Worm (Caenorhabditis elegans) whole organism, mixed stage, embryonic: ENCODE data around the gene cpar-1.

ENCODE experiments used
- M03D4.4 ChIP-seq: sonication (generic microtip); optimal IDR thresholded peaks from 2 replicates; lab custom pipeline; 2017; ENCODE audit warnings: mild to moderate bottlenecking, missing genetic modification characterization, missing compliant biosample characterization
- bed-3 ChIP-seq: fragments of 200-800 bp; sonication (Bioruptor generic); optimal IDR thresholded peaks from 3 replicates; lab custom pipeline; 2018; ENCODE audit warnings: mild to moderate bottlenecking, missing genetic modification characterization, moderate library complexity, missing compliant biosample characterization
- blmp-1 ChIP-seq: fragments of 150-350 bp; optimal IDR thresholded peaks from 2 replicates; lab custom pipeline; 2014; ENCODE audit warnings: missing biosample characterization, missing genetic modification characterization
- ceh-43 ChIP-seq: fragments of 200-800 bp; sonication (Bioruptor generic); optimal IDR thresholded peaks from 2 replicates; lab custom pipeline; 2018; ENCODE audit warnings: mild to moderate bottlenecking, missing genetic modification characterization, moderate library complexity, missing compliant biosample characterization
- ces-1 ChIP-seq: fragments of 150-350 bp; optimal IDR thresholded peaks from 2 replicates; lab custom pipeline; 2014; ENCODE audit warnings: missing biosample characterization, missing genetic modification reagents, missing genetic modification characterization
- cnd-1 ChIP-seq: fragments of 200-800 bp; sonication (Bioruptor generic); optimal IDR thresholded peaks from 2 replicates; lab custom pipeline; 2018; ENCODE audit warnings: mild to moderate bottlenecking, missing genetic modification characterization, missing compliant biosample characterization
- drap-1 ChIP-seq: fragments of 200-800 bp; sonication (Bioruptor generic); optimal IDR thresholded peaks from 3 replicates; lab custom pipeline; 2018; ENCODE audit warnings: mild to moderate bottlenecking, missing genetic modification characterization, missing compliant biosample characterization
- elt-1 ChIP-seq: sonication (generic microtip); optimal IDR thresholded peaks from 2 replicates; lab custom pipeline; 2017; ENCODE audit warnings: missing genetic modification characterization, mild to moderate bottlenecking, missing compliant biosample characterization, antibody characterized with exemption, moderate library complexity, borderline replicate concordance; ENCODE audit not compliant: insufficient read depth
- elt-3 ChIP-seq: fragments of 150-350 bp; optimal IDR thresholded peaks from 2 replicates; lab custom pipeline; 2014; ENCODE audit warnings: missing biosample characterization, missing genetic modification characterization
- hlh-1 ChIP-seq: fragments of 150-350 bp; optimal IDR thresholded peaks from 2 replicates; lab custom pipeline; 2014; ENCODE audit warnings: missing biosample characterization, missing genetic modification reagents, missing genetic modification characterization
- lin-13 ChIP-seq: fragments of 150-350 bp; optimal IDR thresholded peaks from 2 replicates; lab custom pipeline; 2014; ENCODE audit warnings: missing biosample characterization, missing genetic modification characterization
- lin-32 ChIP-seq: fragments of 200-800 bp; sonication (Bioruptor generic); optimal IDR thresholded peaks from 2 replicates; lab custom pipeline; 2018; ENCODE audit warnings: mild to moderate bottlenecking, missing genetic modification characterization, missing compliant biosample characterization
- lsy-2 ChIP-seq: fragments of 150-350 bp; optimal IDR thresholded peaks from 2 replicates; lab custom pipeline; 2014; ENCODE audit warnings: missing biosample characterization, missing genetic modification characterization
- mab-5 ChIP-seq: fragments of 150-350 bp; optimal IDR thresholded peaks from 2 replicates; lab custom pipeline; 2014; ENCODE audit warnings: missing biosample characterization, missing genetic modification characterization
- mls-2 ChIP-seq: sonication (generic microtip); optimal IDR thresholded peaks from 2 replicates; lab custom pipeline; 2016; ENCODE audit warnings: mild to moderate bottlenecking, missing genetic modification characterization, moderate library complexity, missing compliant biosample characterization
- nhr-12 ChIP-seq: fragments of 150-350 bp; optimal IDR thresholded peaks from 2 replicates; lab custom pipeline; 2014; ENCODE audit warnings: missing biosample characterization, missing genetic modification characterization
- nhr-2 ChIP-seq: fragments of 150-350 bp; optimal IDR thresholded peaks from 2 replicates; lab custom pipeline; 2014; ENCODE audit warnings: missing biosample characterization, missing genetic modification characterization
- nhr-237 ChIP-seq: fragments of 150-350 bp; optimal IDR thresholded peaks from 2 replicates; lab custom pipeline; 2014; ENCODE audit warnings: missing biosample characterization, missing genetic modification characterization
- nhr-28 ChIP-seq: fragments of 150-350 bp; optimal IDR thresholded peaks from 2 replicates; lab custom pipeline; 2014; ENCODE audit warnings: missing biosample characterization, missing genetic modification characterization
- nhr-76 ChIP-seq: sonication (generic microtip); optimal IDR thresholded peaks from 2 replicates; lab custom pipeline; 2017; ENCODE audit warnings: missing biosample characterization, missing genetic modification characterization
- pha-4 ChIP-seq: fragments of 150-350 bp; optimal IDR thresholded peaks from 2 replicates; lab custom pipeline; 2018; ENCODE audit warnings: missing biosample characterization, missing genetic modification reagents, missing genetic modification characterization
- snpc-4 ChIP-seq: fragments of 150-350 bp; optimal IDR thresholded peaks from 2 replicates; lab custom pipeline; 2014; ENCODE audit warnings: missing biosample characterization, missing genetic modification characterization
- sptf-1 ChIP-seq: sonication (generic microtip); optimal IDR thresholded peaks from 2 replicates; lab custom pipeline; 2017; ENCODE audit warnings: mild to moderate bottlenecking, missing genetic modification characterization, moderate library complexity, missing compliant biosample characterization
- tbx-8 ChIP-seq: fragments of 200-800 bp; sonication (Bioruptor generic); optimal IDR thresholded peaks from 2 replicates; lab custom pipeline; 2018; ENCODE audit warnings: mild to moderate bottlenecking, missing genetic modification characterization, moderate library complexity, missing compliant biosample characterization
- unc-120 ChIP-seq: sonication (generic microtip); optimal IDR thresholded peaks from 2 replicates; lab custom pipeline; 2017; ENCODE audit warnings: missing genetic modification characterization, missing compliant biosample characterization; ENCODE audit not compliant: poor library complexity, severe bottlenecking
- unc-39 ChIP-seq: fragments of 150-350 bp; optimal IDR thresholded peaks from 2 replicates; lab custom pipeline; 2014; ENCODE audit warnings: missing biosample characterization, missing genetic modification characterization
- unc-62 ChIP-seq: fragments of 150-350 bp; optimal IDR thresholded peaks from 2 replicates; lab custom pipeline; 2014; ENCODE audit warnings: missing biosample characterization, missing genetic modification reagents, missing genetic modification characterization
- zip-8 ChIP-seq: fragments of 150-350 bp; optimal IDR thresholded peaks from 2 replicates; lab custom pipeline; 2014; ENCODE audit warnings: missing biosample characterization, missing genetic modification characterization

The cpar-1 gene

DNA sequence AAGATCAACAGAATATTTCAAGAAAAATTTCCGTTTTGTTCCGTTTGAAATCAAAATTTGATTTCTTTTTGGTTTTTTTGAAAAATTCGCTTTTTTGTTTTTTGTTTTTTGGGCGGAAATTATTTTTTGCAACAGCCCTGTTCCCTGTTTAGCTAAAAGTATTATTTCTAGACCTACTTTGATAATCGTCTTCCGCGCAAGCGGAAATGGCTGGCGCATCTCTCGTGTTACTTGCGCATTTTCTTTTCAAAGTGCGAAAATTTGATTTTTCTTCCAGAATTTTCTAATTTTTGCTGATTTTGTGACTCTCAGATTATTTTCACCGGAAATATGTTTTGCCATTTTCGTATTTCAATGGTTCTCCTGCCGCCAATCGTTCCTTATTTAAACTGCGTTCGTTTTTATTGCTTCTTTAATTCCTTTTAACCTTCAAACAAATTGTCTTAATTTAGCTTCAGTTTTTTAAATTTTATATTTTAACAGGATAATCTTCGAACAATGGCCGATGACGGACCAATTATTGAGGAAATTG lies at the start of gene cpar-1:
cpar-1 (plus strand) TSS at position 482 of the 532 bp plus-strand sequence.
- TF ChIP-seq zip-8 (tag; lab: Kevin White, UChicago): no peak
- no peak for TF ChIP-seq tbx-8 (GFP tag; lab: Kevin White, UChicago)
- no peak for TF ChIP-seq hlh-1 (tag; lab: Kevin White, UChicago)
- peak; percentile 14 for TF ChIP-seq lin-13 (tag; lab: Kevin White, UChicago)
- no peak for TF ChIP-seq unc-62 (GFP tag; lab: Kevin White, UChicago)
- TF ChIP-seq unc-120 (tag; lab: Kevin White, UChicago): no peak
- no peak for TF ChIP-seq M03D4.4
- no peak for TF ChIP-seq lsy-2 (tag; lab: Kevin White, UChicago)
- TF ChIP-seq, all 35 proteins: peak for 1

DNA sequence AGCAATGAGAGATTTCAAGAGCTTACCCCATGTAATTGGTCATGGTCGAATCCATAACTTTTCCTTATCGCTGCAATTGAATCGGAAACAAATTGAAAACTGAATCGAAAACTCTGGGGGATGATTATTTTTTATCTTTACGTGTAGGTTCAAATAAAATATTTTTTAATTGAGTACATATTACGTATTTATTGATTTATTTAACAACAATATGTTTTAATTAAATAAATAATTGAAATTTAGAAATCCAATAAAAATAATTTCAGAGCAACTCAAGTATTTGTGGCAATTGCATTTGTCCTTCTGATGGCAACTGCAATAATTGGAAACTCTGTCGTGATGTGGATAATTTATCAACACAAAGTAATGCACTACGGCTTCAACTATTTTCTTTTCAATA lies 48.3 kb upstream of the cpar-1 start, which contains the start of gene C38C10.3:
C38C10.3 (minus strand) TSS at position 101 of the 400 bp plus-strand sequence.
- TF ChIP-seq elt-1 (tag; lab: Kevin White, UChicago) (no peak), elt-3 (no peak), nhr-2 (no peak), unc-62 (GFP tag; lab: Kevin White, UChicago) (no peak), blmp-1 (tag; lab: Kevin White, UChicago) (no peak), lsy-2 (tag; lab: Kevin White, UChicago) (no peak), lin-32 (GFP tag; lab: Kevin White, UChicago) (no peak), zip-8 (tag; lab: Kevin White, UChicago) (no peak), nhr-12 (no peak), tbx-8 (GFP tag; lab: Kevin White, UChicago) (no peak), snpc-4 (tag; lab: Kevin White, UChicago) (no peak), mab-5 (tag; lab: Kevin White, UChicago) (no peak), ces-1 (GFP tag; lab: Kevin White, UChicago) (no peak), unc-39 (no peak), mls-2 (tag; lab: Kevin White, UChicago) (no peak), nhr-237 (tag; lab: Kevin White, UChicago) (no peak), nhr-76 (tag; lab: Kevin White, UChicago) (no peak), nhr-28 (tag; lab: Kevin White, UChicago) (no peak), ceh-43 (GFP tag; lab: Kevin White, UChicago) (no peak)

DNA sequence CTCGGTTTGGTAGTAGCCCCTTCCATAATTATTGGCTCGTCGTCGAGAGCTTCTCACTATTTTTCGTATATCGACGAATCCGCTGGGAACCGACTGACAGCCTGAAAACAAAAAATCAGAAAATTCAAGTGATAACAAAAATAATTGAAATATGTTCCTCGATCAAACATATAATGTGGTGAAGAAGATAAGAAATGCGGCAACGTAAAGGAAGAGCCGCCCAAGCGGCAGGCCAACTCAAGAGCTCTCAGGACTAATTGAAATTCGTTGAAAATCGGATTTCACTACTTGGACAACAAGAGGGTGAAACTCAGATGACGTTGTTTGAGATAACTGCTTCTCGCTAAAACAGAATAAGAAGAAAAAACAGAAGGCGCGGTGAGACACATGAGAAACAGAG lies 43.9 kb upstream of the cpar-1 start, which contains the start of gene slc-17.2:
slc-17.2 (minus strand) TSS at position 101 of the 400 bp plus-strand sequence.
- TF ChIP-seq drap-1 (GFP tag; lab: Kevin White, UChicago) (no peak), nhr-12 (no peak), unc-62 (GFP tag; lab: Kevin White, UChicago) (no peak), snpc-4 (tag; lab: Kevin White, UChicago) (no peak), pha-4 (tag; lab: Kevin White, UChicago) (no peak), lsy-2 (tag; lab: Kevin White, UChicago) (no peak), elt-1 (tag; lab: Kevin White, UChicago) (no peak), sptf-1 (tag; lab: Kevin White, UChicago) (no peak), hlh-1 (tag; lab: Kevin White, UChicago) (no peak), blmp-1 (tag; lab: Kevin White, UChicago) (no peak), ceh-43 (GFP tag; lab: Kevin White, UChicago) (no peak)

DNA sequence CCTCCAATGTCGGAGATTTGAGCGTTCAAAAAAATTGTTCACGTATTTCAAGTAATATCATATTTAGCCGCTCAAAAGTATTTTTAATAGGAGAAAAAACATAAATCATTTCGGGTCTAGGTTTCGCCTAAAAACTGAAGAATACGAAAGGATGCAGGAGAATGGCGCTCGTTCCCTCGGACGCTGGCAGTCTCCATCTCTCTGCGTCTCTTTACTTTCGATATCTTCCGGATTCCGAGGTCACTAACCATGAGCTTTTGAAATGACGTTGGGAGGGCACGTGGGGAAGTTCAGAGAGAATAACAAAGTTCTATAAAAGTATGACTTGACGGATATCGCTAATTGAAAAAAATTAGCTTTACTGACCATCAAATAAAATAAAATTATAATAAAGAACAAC lies 42.9 kb upstream of the cpar-1 start:
- TF ChIP-seq pha-4 (tag; lab: Kevin White, UChicago) (no peak), sptf-1 (tag; lab: Kevin White, UChicago) (no peak), nhr-237 (tag; lab: Kevin White, UChicago) (no peak), drap-1 (GFP tag; lab: Kevin White, UChicago) (no peak), cnd-1 (tag; lab: Kevin White, UChicago) (no peak), lsy-2 (tag; lab: Kevin White, UChicago) (no peak), lin-13 (tag; lab: Kevin White, UChicago) (no peak), ceh-43 (GFP tag; lab: Kevin White, UChicago) (no peak), bed-3 (GFP tag; lab: Kevin White, UChicago) (no peak), nhr-28 (tag; lab: Kevin White, UChicago) (no peak), tbx-8 (GFP tag; lab: Kevin White, UChicago) (no peak), unc-120 (tag; lab: Kevin White, UChicago) (no peak), nhr-76 (tag; lab: Kevin White, UChicago) (no peak)
